Worm (Caenorhabditis elegans): ENCODE measurements around the gene sgo-1.

- TF ChIP-seq him-1 (tag; optimal IDR thresholded peaks at IDR 0.05) (no peak), dao-5 (tag; optimal IDR thresholded peaks at IDR 0.05) (no peak)
These were observed 44.9 kb upstream of the sgo-1 start for ce11 chrIV:7841218-7841617.
